Worm (Caenorhabditis elegans) whole organism, L1 larva: ENCODE results near the gene clec-160.

ENCODE experiments used
- C16A3.4 ChIP-seq: fragments of 150-350 bp; optimal IDR thresholded peaks from 2 replicates; lab custom pipeline; 2014; ENCODE audit warnings: missing biosample characterization, missing genetic modification characterization
- F16B12.6 ChIP-seq: fragments of 150-350 bp; optimal IDR thresholded peaks from 2 replicates; lab custom pipeline; 2014; ENCODE audit warnings: missing biosample characterization, missing genetic modification characterization
- alr-1 ChIP-seq: fragments of 200-800 bp; sonication (Bioruptor generic); optimal IDR thresholded peaks from 2 replicates; lab custom pipeline; 2018; ENCODE audit warnings: borderline replicate concordance, mild to moderate bottlenecking, missing genetic modification characterization, missing compliant biosample characterization
- blmp-1 ChIP-seq: fragments of 150-350 bp; optimal IDR thresholded peaks from 2 replicates; lab custom pipeline; 2014; ENCODE audit warnings: missing biosample characterization, missing genetic modification characterization
- ceh-8 ChIP-seq: fragments of 200-800 bp; sonication (Bioruptor generic); optimal IDR thresholded peaks from 2 replicates; lab custom pipeline; 2018; ENCODE audit warnings: mild to moderate bottlenecking, missing genetic modification characterization, moderate library complexity, missing compliant biosample characterization
- ceh-90 ChIP-seq: sonication (generic microtip); optimal IDR thresholded peaks from 2 replicates; lab custom pipeline; 2016; ENCODE audit warnings: missing genetic modification characterization, missing compliant biosample characterization
- dpl-1 ChIP-seq, 3 experiments: fragments of 150-350 bp in 2 of 3; sonication (generic microtip) in 1 of 3; optimal IDR thresholded peaks; 2 replicates each; lab custom pipeline; 2014 to 2017; ENCODE audit warnings: missing biosample characterization in 3 of 3, missing genetic modification characterization in 3 of 3, missing genetic modification reagents in 3 of 3
- efl-1 ChIP-seq, 4 experiments: fragments of 150-350 bp; optimal IDR thresholded peaks in 3 of 4; peaks in 1 of 4; 1 replicate in 1 of 4; 2 replicates in 3 of 4; lab custom pipeline; 2014; ENCODE audit warnings: missing biosample characterization in 2 of 4, missing genetic modification characterization in 2 of 4, missing genetic modification reagents in 2 of 4
- elt-2 ChIP-seq: sonication (generic microtip); optimal IDR thresholded peaks from 2 replicates; lab custom pipeline; 2016; ENCODE audit warnings: missing genetic modification characterization, mild to moderate bottlenecking, inconsistent platforms, missing compliant biosample characterization, missing genetic modification reagents
- elt-3 ChIP-seq, 6 experiments: fragments of 150-350 bp in 1 of 6; sonication (generic microtip); optimal IDR thresholded peaks; 2 replicates each; lab custom pipeline; 2017 to 2018; ENCODE audit warnings: missing biosample characterization in 6 of 6, missing genetic modification characterization in 6 of 6, inconsistent platforms in 1 of 6
- hlh-4 ChIP-seq: sonication (generic microtip); optimal IDR thresholded peaks from 2 replicates; lab custom pipeline; 2016; ENCODE audit warnings: mild to moderate bottlenecking, missing genetic modification characterization, missing compliant biosample characterization
- hpl-2 ChIP-seq: fragments of 150-350 bp; optimal IDR thresholded peaks from 2 replicates; lab custom pipeline; 2014; ENCODE audit warnings: missing biosample characterization, missing genetic modification reagents, missing genetic modification characterization
- irx-1 ChIP-seq: sonication (generic microtip); optimal IDR thresholded peaks from 2 replicates; lab custom pipeline; 2016; ENCODE audit warnings: missing genetic modification characterization, missing compliant biosample characterization
- isw-1 ChIP-seq: fragments of 200-800 bp; sonication (Bioruptor generic); IDR thresholded peaks from 2 replicates; pipeline ENCODE4 v1.3.6; 2022; ENCODE audit warnings: missing genetic modification characterization, missing compliant biosample characterization
- lin-13 ChIP-seq: fragments of 150-350 bp; optimal IDR thresholded peaks from 2 replicates; lab custom pipeline; 2014; ENCODE audit warnings: missing biosample characterization, missing genetic modification reagents, missing genetic modification characterization
- lin-14 ChIP-seq: fragments of 200-800 bp; sonication (Bioruptor generic); optimal IDR thresholded peaks from 2 replicates; lab custom pipeline; 2018; ENCODE audit warnings: mild to moderate bottlenecking, missing genetic modification characterization, moderate library complexity, missing compliant biosample characterization
- lin-15B ChIP-seq: fragments of 150-350 bp; sonication (generic microtip); optimal IDR thresholded peaks from 3 replicates; lab custom pipeline; 2014; ENCODE audit warnings: missing biosample characterization, missing genetic modification characterization
- lin-35 ChIP-seq, 2 experiments: fragments of 150-350 bp; optimal IDR thresholded peaks; 2 replicates each; lab custom pipeline; 2014; ENCODE audit warnings: missing biosample characterization in 2 of 2, missing genetic modification characterization in 2 of 2, missing genetic modification reagents in 2 of 2
- lir-3 ChIP-seq: sonication (generic microtip); optimal IDR thresholded peaks from 2 replicates; lab custom pipeline; 2016; ENCODE audit warnings: mild to moderate bottlenecking, missing genetic modification characterization, moderate library complexity, missing compliant biosample characterization; ENCODE audit not compliant: poor library complexity
- lsy-2 ChIP-seq, 2 experiments: fragments of 150-350 bp; optimal IDR thresholded peaks; 2 replicates each; lab custom pipeline; 2014; ENCODE audit warnings: missing biosample characterization in 2 of 2, missing genetic modification characterization in 2 of 2
- nhr-12 ChIP-seq: sonication (generic microtip); optimal IDR thresholded peaks from 2 replicates; lab custom pipeline; 2017; ENCODE audit warnings: missing biosample characterization, missing genetic modification characterization
- nhr-19 ChIP-seq: fragments of 200-800 bp; sonication (Bioruptor generic); conservative IDR thresholded peaks from 2 replicates; pipeline ENCODE4 v1.3.6; 2022; ENCODE audit warnings: missing genetic modification characterization, missing compliant biosample characterization
- nhr-20 ChIP-seq: sonication (generic microtip); optimal IDR thresholded peaks from 2 replicates; lab custom pipeline; 2016; ENCODE audit warnings: mild to moderate bottlenecking, missing genetic modification characterization, missing compliant biosample characterization
- nhr-28 ChIP-seq: fragments of 150-350 bp; optimal IDR thresholded peaks from 2 replicates; lab custom pipeline; 2014; ENCODE audit warnings: missing biosample characterization, missing genetic modification characterization
- nhr-71 ChIP-seq: sonication (generic microtip); optimal IDR thresholded peaks from 2 replicates; lab custom pipeline; 2016; ENCODE audit warnings: mild to moderate bottlenecking, missing genetic modification characterization, moderate library complexity, missing compliant biosample characterization
- rnt-1 ChIP-seq: sonication (generic microtip); optimal IDR thresholded peaks from 2 replicates; lab custom pipeline; 2016; ENCODE audit warnings: mild to moderate bottlenecking, missing genetic modification characterization, moderate library complexity, missing compliant biosample characterization
- skn-1 ChIP-seq: fragments of 150-350 bp; optimal IDR thresholded peaks from 2 replicates; lab custom pipeline; 2014; ENCODE audit warnings: missing biosample characterization, missing genetic modification characterization
- snu-23 ChIP-seq: sonication (generic microtip); optimal IDR thresholded peaks from 2 replicates; lab custom pipeline; 2016; ENCODE audit warnings: missing genetic modification characterization, missing compliant biosample characterization
- sox-4 ChIP-seq: sonication (generic microtip); optimal IDR thresholded peaks from 2 replicates; lab custom pipeline; 2016; ENCODE audit warnings: missing genetic modification characterization, missing compliant biosample characterization
- sup-37 ChIP-seq: fragments of 200-800 bp; sonication (Bioruptor generic); optimal IDR thresholded peaks from 2 replicates; lab custom pipeline; 2018; ENCODE audit warnings: mild to moderate bottlenecking, missing genetic modification characterization, missing compliant biosample characterization
- swsn-7 ChIP-seq: sonication (generic microtip); optimal IDR thresholded peaks from 2 replicates; lab custom pipeline; 2016; ENCODE audit warnings: missing genetic modification characterization, missing compliant biosample characterization
- xbp-1 ChIP-seq: sonication (generic microtip); optimal IDR thresholded peaks from 2 replicates; lab custom pipeline; 2016; ENCODE audit warnings: missing genetic modification characterization, missing compliant biosample characterization
- zag-1 ChIP-seq: fragments of 150-350 bp; optimal IDR thresholded peaks from 2 replicates; lab custom pipeline; 2014; ENCODE audit warnings: missing biosample characterization, missing genetic modification characterization
- ztf-4 ChIP-seq: fragments of 150-350 bp; optimal IDR thresholded peaks from 2 replicates; lab custom pipeline; 2014; ENCODE audit warnings: missing biosample characterization, missing genetic modification characterization

clec-160 gene

ce11 chrIII:8268296-8268695 is 7.5 kb downstream of the clec-160 start, which contains the start of the genes F09G8.7 and crn-7 (continued):
- TF ChIP-seq nhr-20 (tag; lab: Kevin White, UChicago) (no peak), efl-1 (optimal IDR thresholded peaks at IDR 0.05; lab: Kevin White, UChicago) (peak; percentile 32 to 36), efl-1 (GFP tag; optimal IDR thresholded peaks at IDR 0.05 in 1 of 2; lab: Kevin White, UChicago) (peak in 1 of 2 experiments; percentile 17), skn-1 (tag; lab: Kevin White, UChicago) (peak; percentile 25), blmp-1 (tag; lab: Kevin White, UChicago) (peak; percentile 46), ztf-4 (tag; lab: Kevin White, UChicago) (no peak), sox-4 (tag; lab: Kevin White, UChicago) (no peak), irx-1 (no peak), ceh-90 (tag; lab: Kevin White, UChicago) (no peak), snu-23 (GFP tag; lab: Kevin White, UChicago) (peak; percentile 33), lin-13 (no peak), nhr-71 (tag; lab: Kevin White, UChicago) (no peak), nhr-12 (tag; lab: Kevin White, UChicago) (no peak), zag-1 (tag; lab: Kevin White, UChicago) (no peak), C16A3.4 (tag; lab: Kevin White, UChicago) (no peak), alr-1 (tag; lab: Kevin White, UChicago) (no peak), nhr-28 (tag; lab: Kevin White, UChicago) (no peak), xbp-1 (tag; lab: Kevin White, UChicago) (no peak), elt-2 (tag; lab: Kevin White, UChicago) (no peak), sup-37 (GFP tag; lab: Kevin White, UChicago) (no peak), F16B12.6 (tag; lab: Kevin White, UChicago) (no peak)
- TF ChIP-seq, all 84 proteins: peak for 11

ce11 chrIII:8265753-8266152 is 10.0 kb downstream of the clec-160 start, which contains the start of gene mrps-9:
Gene mrps-9, plus strand, starts transcription at chrIII:8266062.
- TF ChIP-seq swsn-7 (tag; lab: Kevin White, UChicago) (peak; percentile 15), dpl-1 (GFP tag; optimal IDR thresholded peaks at IDR 0.05; lab: Kevin White, UChicago) (peak; percentile 11 to 64 (median 37)), nhr-12 (tag; lab: Kevin White, UChicago) (no peak), nhr-19 (GFP tag; lab: Robert Waterston, UW) (no peak), lin-14 (GFP tag; lab: Kevin White, UChicago) (peak; percentile 38), isw-1 (no peak), lin-35 (GFP tag; optimal IDR thresholded peaks at IDR 0.05; lab: Kevin White, UChicago) (peak; percentile 27 to 41), rnt-1 (tag; lab: Kevin White, UChicago) (peak; percentile 26), lir-3 (tag; lab: Kevin White, UChicago) (peak; percentile 30), efl-1 (optimal IDR thresholded peaks at IDR 0.05; lab: Kevin White, UChicago) (peak; percentile 30 to 36), efl-1 (GFP tag; optimal IDR thresholded peaks at IDR 0.05 in 1 of 2; lab: Kevin White, UChicago) (peak; percentile 31 to 92), hpl-2 (GFP tag; lab: Kevin White, UChicago) (no peak), snu-23 (GFP tag; lab: Kevin White, UChicago) (peak; percentile 30), hlh-4 (no peak), nhr-20 (tag; lab: Kevin White, UChicago) (peak; percentile 0), blmp-1 (tag; lab: Kevin White, UChicago) (peak; percentile 78), lsy-2 (tag; optimal IDR thresholded peaks at IDR 0.05; lab: Kevin White, UChicago) (peak in 1 of 2 experiments; percentile 60), xbp-1 (tag; lab: Kevin White, UChicago) (peak; percentile 9)
- TF ChIP-seq, all 84 proteins: peak for 12

DNA sequence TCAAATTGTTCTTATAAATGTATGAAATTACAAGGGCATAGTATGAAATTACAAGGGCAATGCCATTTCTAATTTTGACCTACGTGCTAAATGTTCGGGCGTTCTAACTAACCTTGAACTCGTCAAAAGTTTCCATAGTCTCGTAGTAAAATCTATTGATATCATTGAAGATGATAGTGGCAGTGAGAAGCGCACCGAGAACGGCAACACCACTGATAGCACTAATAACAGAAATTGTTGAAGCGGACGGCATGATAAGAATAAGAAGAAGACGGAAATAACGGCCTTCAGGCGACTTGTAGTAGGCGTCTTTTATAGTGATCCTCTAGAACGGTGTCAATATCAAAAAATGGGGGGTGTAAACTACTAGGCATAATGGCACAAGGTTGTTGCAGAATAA is 12.4 kb downstream of the clec-160 start, which contains the start of gene col-91:
col-91 (minus strand) TSS at position 288 of the 400 bp plus-strand sequence.
- no peak for TF ChIP-seq lin-15B (tag; lab: Kevin White, UChicago)
- TF ChIP-seq lin-14 (GFP tag; lab: Kevin White, UChicago): peak; percentile 40
- TF ChIP-seq elt-3 (tag; optimal IDR thresholded peaks at IDR 0.05; lab: Kevin White, UChicago): peak in 3 of 6 experiments; percentile 3 to 42 (median 36)

DNA sequence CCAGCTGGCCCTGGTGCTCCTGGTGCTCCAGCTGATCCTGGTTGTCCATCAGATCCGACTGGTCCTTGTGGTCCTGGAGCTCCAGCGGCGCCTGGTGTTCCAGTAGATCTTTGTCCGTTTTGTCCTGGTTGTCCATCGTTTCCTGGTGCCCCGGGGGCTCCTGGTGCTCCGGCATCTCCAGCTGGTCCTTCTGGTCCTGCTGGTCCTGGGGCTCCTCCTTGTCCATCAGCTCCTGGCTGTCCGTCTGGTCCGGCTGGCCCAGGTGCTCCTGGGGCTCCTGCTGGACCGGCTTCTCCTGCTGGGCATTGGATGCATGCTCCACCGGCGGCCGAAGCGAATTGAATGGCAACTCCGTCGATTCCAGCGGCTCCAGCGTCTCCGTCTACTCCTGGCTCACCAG is 13.2 kb downstream of the clec-160 start:
- TF ChIP-seq ceh-8 (GFP tag; lab: Kevin White, UChicago) (peak; percentile 33), sox-4 (tag; lab: Kevin White, UChicago) (no peak)
- TF ChIP-seq, all 84 proteins: peak for 1
